Fruit fly (Drosophila melanogaster) whole organism, embryonic: ENCODE results near the gene msps.
A peak's percentile ranks its signal among the peaks of the same experiment; 100 is the strongest.

Experiments used
- Awh ChIP-seq: fragments of 200-800 bp; sonication (Bioruptor generic); IDR thresholded peaks from 2 replicates; pipeline ENCODE4, ENCODE4 v1.3.6; 2022; ENCODE audit warnings: missing biosample characterization, missing genetic modification characterization
- CG10209 ChIP-seq: fragments of 200-800 bp; sonication (Bioruptor generic); optimal IDR thresholded peaks from 3 replicates; lab custom pipeline; 2017; ENCODE audit warnings: missing biosample characterization, mild to moderate bottlenecking, missing genetic modification characterization, missing genetic modification reagents
- CG10543 ChIP-seq: fragments of 200-800 bp; sonication (Bioruptor generic); optimal IDR thresholded peaks from 3 replicates; lab custom pipeline; 2017; ENCODE audit warnings: missing biosample characterization, mild to moderate bottlenecking, missing genetic modification characterization, moderate library complexity
- CG11085 ChIP-seq: fragments of 200-800 bp; sonication (Bioruptor generic); IDR thresholded peaks from 2 replicates; pipeline ENCODE4 v1.3.6; 2022; ENCODE audit warnings: missing biosample characterization, missing genetic modification characterization
- CG11504 ChIP-seq: fragments of 200-800 bp; sonication (Bioruptor generic); optimal IDR thresholded peaks from 3 replicates; lab custom pipeline; 2019; ENCODE audit warnings: missing biosample characterization, mild to moderate bottlenecking, missing genetic modification characterization, moderate library complexity
- CG11723 ChIP-seq: fragments of 200-800 bp; sonication (Bioruptor generic); optimal IDR thresholded peaks from 2 replicates; lab custom pipeline; 2017; ENCODE audit warnings: missing biosample characterization, mild to moderate bottlenecking, missing genetic modification characterization
- CG12104 ChIP-seq: fragments of 200-800 bp; sonication (Bioruptor generic); optimal IDR thresholded peaks from 3 replicates; lab custom pipeline; 2016; ENCODE audit warnings: missing biosample characterization, missing genetic modification characterization
- CG12942 ChIP-seq: fragments of 200-800 bp; sonication (Bioruptor generic); optimal IDR thresholded peaks from 3 replicates; lab custom pipeline; 2016; ENCODE audit warnings: missing biosample characterization, missing genetic modification characterization
- CG13287 ChIP-seq: fragments of 200-800 bp; sonication (Bioruptor generic); IDR thresholded peaks from 2 replicates; pipeline ENCODE4 v1.3.6; 2022; ENCODE audit warnings: missing biosample characterization, missing genetic modification characterization; ENCODE audit not compliant: partially characterized antibody
- CG16863 ChIP-seq: fragments of 200-800 bp; sonication (Bioruptor generic); optimal IDR thresholded peaks from 3 replicates; lab custom pipeline; 2016; ENCODE audit warnings: missing biosample characterization, missing genetic modification characterization
- CG1832 ChIP-seq: fragments of 200-800 bp; sonication (Bioruptor generic); optimal IDR thresholded peaks from 2 replicates; lab custom pipeline; 2017; ENCODE audit warnings: missing biosample characterization, mild to moderate bottlenecking, missing genetic modification characterization, inconsistent platforms
- CG18599 ChIP-seq: fragments of 200-800 bp; sonication (Bioruptor generic); optimal IDR thresholded peaks from 3 replicates; lab custom pipeline; 2017; ENCODE audit warnings: missing biosample characterization, missing genetic modification characterization, mild to moderate bottlenecking, moderate library complexity, missing genetic modification reagents
- CG18764 ChIP-seq: fragments of 200-800 bp; sonication (Bioruptor generic); optimal IDR thresholded peaks from 3 replicates; lab custom pipeline; 2016; ENCODE audit warnings: missing biosample characterization, missing genetic modification characterization
- CG2875 ChIP-seq: fragments of 200-800 bp; sonication (Bioruptor generic); optimal IDR thresholded peaks from 2 replicates; lab custom pipeline; 2017; ENCODE audit warnings: missing biosample characterization, mild to moderate bottlenecking, missing genetic modification characterization, missing genetic modification reagents
- CG30020 ChIP-seq: fragments of 200-800 bp; optimal IDR thresholded peaks from 2 replicates; lab custom pipeline; 2019; ENCODE audit warnings: missing biosample characterization, mild to moderate bottlenecking, missing genetic modification characterization, moderate library complexity
- CG31441 ChIP-seq: fragments of 200-800 bp; sonication (Bioruptor generic); IDR thresholded peaks from 2 replicates; pipeline ENCODE4 v1.3.6; 2022; ENCODE audit warnings: missing biosample characterization, missing genetic modification characterization
- CG4424 ChIP-seq: fragments of 200-800 bp; sonication (Bioruptor generic); optimal IDR thresholded peaks from 3 replicates; lab custom pipeline; 2016; ENCODE audit warnings: missing biosample characterization, missing genetic modification characterization
- CG4730 ChIP-seq: fragments of 200-800 bp; sonication (Bioruptor generic); IDR thresholded peaks from 2 replicates; pipeline ENCODE4 v1.3.6; 2022; ENCODE audit warnings: missing biosample characterization, missing genetic modification characterization
- CG9609 ChIP-seq: fragments of 200-800 bp; sonication (Bioruptor generic); optimal IDR thresholded peaks from 3 replicates; lab custom pipeline; 2016; ENCODE audit warnings: missing biosample characterization, missing genetic modification characterization
- CG9797 ChIP-seq: fragments of 200-800 bp; sonication (Bioruptor generic); optimal IDR thresholded peaks from 3 replicates; lab custom pipeline; 2018; ENCODE audit warnings: missing biosample characterization, mild to moderate bottlenecking, missing genetic modification characterization
- Dip3 ChIP-seq: fragments of 200-800 bp; sonication (Bioruptor generic); optimal IDR thresholded peaks from 3 replicates; lab custom pipeline; 2016; ENCODE audit warnings: missing biosample characterization, missing genetic modification characterization
- Doc2 ChIP-seq: fragments of 200-800 bp; sonication (Bioruptor generic); IDR thresholded peaks from 2 replicates; pipeline ENCODE4 v1.3.6; 2022; ENCODE audit warnings: missing biosample characterization, missing genetic modification characterization
- Dp ChIP-seq: fragments of 200-800 bp; sonication (Bioruptor generic); optimal IDR thresholded peaks from 2 replicates; lab custom pipeline; 2018; ENCODE audit warnings: missing biosample characterization, mild to moderate bottlenecking, missing genetic modification characterization, moderate library complexity
- HmgZ ChIP-seq: fragments of 200-800 bp; sonication (Bioruptor generic); optimal IDR thresholded peaks from 2 replicates; lab custom pipeline; 2018; ENCODE audit warnings: missing biosample characterization, mild to moderate bottlenecking, missing genetic modification characterization
- Hmx ChIP-seq: fragments of 200-800 bp; sonication (Bioruptor generic); optimal IDR thresholded peaks from 2 replicates; lab custom pipeline; 2016; ENCODE audit warnings: missing biosample characterization, missing genetic modification characterization
- Hr3 ChIP-seq: fragments of 200-800 bp; sonication (Bioruptor generic); optimal IDR thresholded peaks from 3 replicates; lab custom pipeline; 2016; ENCODE audit warnings: missing biosample characterization, missing genetic modification characterization
- MESR4 ChIP-seq: fragments of 200-800 bp; sonication (Bioruptor generic); optimal IDR thresholded peaks from 2 replicates; lab custom pipeline; 2018; ENCODE audit warnings: missing biosample characterization, mild to moderate bottlenecking, missing genetic modification characterization, moderate library complexity
- Mes4 ChIP-seq: fragments of 200-800 bp; sonication (Bioruptor generic); optimal IDR thresholded peaks from 2 replicates; lab custom pipeline; 2016; ENCODE audit warnings: missing biosample characterization, missing genetic modification characterization
- Oli ChIP-seq: fragments of 200-800 bp; sonication (Bioruptor generic); optimal IDR thresholded peaks from 2 replicates; lab custom pipeline; 2018; ENCODE audit warnings: missing biosample characterization, mild to moderate bottlenecking, missing genetic modification characterization, moderate library complexity
- Rx ChIP-seq: fragments of 200-800 bp; sonication (Bioruptor generic); IDR thresholded peaks from 2 replicates; pipeline ENCODE4 v1.3.6; 2022; ENCODE audit warnings: missing biosample characterization, missing genetic modification characterization
- Side ChIP-seq: fragments of 200-800 bp; sonication (Bioruptor generic); optimal IDR thresholded peaks from 2 replicates; lab custom pipeline; 2016; ENCODE audit warnings: missing biosample characterization, missing genetic modification characterization
- Sox102F ChIP-seq: fragments of 200-800 bp; sonication (Bioruptor generic); optimal IDR thresholded peaks from 2 replicates; lab custom pipeline; 2018; ENCODE audit warnings: missing biosample characterization, mild to moderate bottlenecking, missing genetic modification characterization, moderate library complexity
- chif ChIP-seq, 2 experiments: fragments of 200-800 bp; sonication (Bioruptor generic); optimal IDR thresholded peaks; 3 replicates each; lab custom pipeline; 2016; ENCODE audit warnings: missing biosample characterization in 2 of 2, missing genetic modification characterization in 2 of 2
- dmrt11E ChIP-seq: fragments of 200-800 bp; sonication (Bioruptor generic); optimal IDR thresholded peaks from 3 replicates; lab custom pipeline; 2018; ENCODE audit warnings: missing biosample characterization, mild to moderate bottlenecking, missing genetic modification characterization, moderate library complexity
- dpn ChIP-seq, 2 experiments: fragments of 200-800 bp; sonication (Bioruptor generic); optimal IDR thresholded peaks; 3 replicates each; lab custom pipeline; 2016; ENCODE audit warnings: missing biosample characterization in 2 of 2, missing genetic modification characterization in 2 of 2
- eyg ChIP-seq: fragments of 200-800 bp; sonication (Bioruptor generic); optimal IDR thresholded peaks from 3 replicates; lab custom pipeline; 2016; ENCODE audit warnings: missing biosample characterization, missing genetic modification characterization
- gcm2 ChIP-seq: fragments of 200-800 bp; sonication (Bioruptor generic); optimal IDR thresholded peaks from 2 replicates; lab custom pipeline; 2016; ENCODE audit warnings: missing biosample characterization, missing genetic modification characterization
- jumu ChIP-seq: fragments of 200-800 bp; sonication (Bioruptor generic); optimal IDR thresholded peaks from 3 replicates; lab custom pipeline; 2016; ENCODE audit warnings: missing biosample characterization, missing genetic modification characterization
- kay ChIP-seq: fragments of 200-800 bp; sonication (Bioruptor generic); optimal IDR thresholded peaks from 2 replicates; lab custom pipeline; 2016; ENCODE audit warnings: missing biosample characterization, missing genetic modification characterization
- nerfin-1 ChIP-seq: fragments of 200-800 bp; sonication (Bioruptor generic); optimal IDR thresholded peaks from 3 replicates; lab custom pipeline; 2019; ENCODE audit warnings: missing biosample characterization, mild to moderate bottlenecking, missing genetic modification characterization, moderate library complexity
- odd ChIP-seq: fragments of 200-800 bp; sonication (Bioruptor generic); optimal IDR thresholded peaks from 2 replicates; lab custom pipeline; 2017; ENCODE audit warnings: missing biosample characterization, mild to moderate bottlenecking, missing genetic modification characterization
- org-1 ChIP-seq: fragments of 200-800 bp; sonication (Bioruptor generic); optimal IDR thresholded peaks from 2 replicates; lab custom pipeline; 2017; ENCODE audit warnings: missing biosample characterization, missing genetic modification characterization
- pan ChIP-seq, 4 experiments: fragments of >200 bp in 3 of 4; fragments of 200-800 bp in 1 of 4; sonication (Bioruptor generic) in 1 of 4; optimal IDR thresholded peaks in 3 of 4; IDR thresholded peaks in 1 of 4; 2 replicates each; pipeline versions ENCODE4 v1.3.6 to Lab custom; 2017 to 2022; ENCODE audit warnings: missing biosample characterization in 2 of 4, missing genetic modification characterization in 2 of 4, mixed read lengths in 1 of 4
- sima ChIP-seq: fragments of 200-800 bp; sonication (Bioruptor generic); optimal IDR thresholded peaks from 2 replicates; lab custom pipeline; 2016; ENCODE audit warnings: missing biosample characterization, missing genetic modification characterization
- stwl ChIP-seq: fragments of 200-800 bp; sonication (Bioruptor generic); optimal IDR thresholded peaks from 3 replicates; lab custom pipeline; 2018; ENCODE audit warnings: missing biosample characterization, mild to moderate bottlenecking, missing genetic modification characterization, moderate library complexity
- sug ChIP-seq: fragments of 200-800 bp; optimal IDR thresholded peaks from 2 replicates; lab custom pipeline; 2019; ENCODE audit warnings: missing biosample characterization, mild to moderate bottlenecking, missing genetic modification characterization, moderate library complexity
- trh ChIP-seq: fragments of 200-800 bp; sonication (Bioruptor generic); optimal IDR thresholded peaks from 2 replicates; lab custom pipeline; 2016; ENCODE audit warnings: missing biosample characterization, missing genetic modification characterization
- vfl ChIP-seq: fragments of 200-800 bp; sonication (Bioruptor generic); optimal IDR thresholded peaks from 2 replicates; lab custom pipeline; 2016; ENCODE audit warnings: missing biosample characterization, missing genetic modification characterization
- wek ChIP-seq: fragments of 200-800 bp; sonication (Bioruptor generic); optimal IDR thresholded peaks from 3 replicates; lab custom pipeline; 2018; ENCODE audit warnings: missing biosample characterization, mild to moderate bottlenecking, missing genetic modification characterization, moderate library complexity
- yki ChIP-seq: fragments of >200 bp; optimal IDR thresholded peaks from 3 replicates; lab custom pipeline; 2018

The msps gene

DNA sequence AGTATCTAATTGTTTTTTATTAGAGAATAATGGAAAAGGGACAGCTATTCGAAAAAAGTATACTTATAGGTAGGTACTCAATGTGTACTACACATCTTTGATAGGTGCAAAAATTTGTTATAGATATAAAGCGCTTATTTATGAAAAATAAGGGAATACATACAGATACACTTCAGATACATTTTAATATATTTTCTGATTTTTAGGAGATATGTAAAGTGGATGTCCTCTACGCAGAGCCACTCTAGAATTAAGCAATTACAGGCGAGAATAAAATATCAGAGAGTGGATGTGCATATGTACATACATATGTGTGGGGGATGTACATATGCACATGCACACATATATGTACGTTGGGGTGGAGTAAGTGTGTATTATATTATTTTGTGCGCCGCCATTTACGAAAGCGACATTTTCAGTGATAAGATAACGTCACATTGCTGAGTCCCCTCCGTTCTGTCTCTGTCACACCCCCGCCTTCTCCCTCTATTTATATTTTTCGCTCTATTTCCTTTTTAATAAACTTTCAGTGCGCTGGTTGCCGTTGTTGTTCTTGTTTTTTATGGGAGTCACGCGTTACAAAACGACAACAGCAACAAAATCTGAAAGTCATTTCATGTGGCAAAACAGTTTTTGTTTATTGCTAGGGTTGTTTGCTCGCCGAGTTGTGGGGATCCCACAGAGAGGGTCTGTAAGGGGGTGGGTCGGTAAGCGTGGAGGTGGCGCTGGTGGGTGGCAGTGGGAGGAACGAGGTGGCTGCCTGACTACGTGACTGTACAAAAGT is 45.7 kb upstream of the msps start (continued):
- TF ChIP-seq HmgZ (tag; lab: Kevin White, UChicago) (peak; percentile 72), Dp (GFP tag; lab: Kevin White, UChicago) (no peak), CG16863 (GFP tag; lab: Kevin White, UChicago) (no peak), dpn (GFP tag; optimal IDR thresholded peaks at IDR 0.05; lab: Kevin White, UChicago) (no peak), Dip3 (GFP tag; lab: Kevin White, UChicago) (no peak), chif (GFP tag; optimal IDR thresholded peaks at IDR 0.05; lab: Kevin White, UChicago) (no peak), Sox102F (GFP tag; lab: Kevin White, UChicago) (no peak), CG31441 (GFP tag; lab: Robert Waterston, UW) (no peak), Hmx (no peak), jumu (GFP tag; lab: Kevin White, UChicago) (no peak), nerfin-1 (tag; lab: Kevin White, UChicago) (no peak), CG9797 (no peak), CG1832 (GFP tag; lab: Kevin White, UChicago) (peak; percentile 15), Hr3 (GFP tag; lab: Kevin White, UChicago) (no peak), CG4730 (GFP tag; lab: Robert Waterston, UW) (no peak), Rx (no peak), Doc2 (GFP tag; lab: Robert Waterston, UW) (no peak), CG11723 (no peak), CG11085 (GFP tag; lab: Robert Waterston, UW) (no peak), Mes4 (GFP tag; lab: Kevin White, UChicago) (no peak), pan (optimal IDR thresholded peaks at IDR 0.05; lab: Kevin White, UChicago) (no peak), pan (GFP tag; optimal IDR thresholded peaks at IDR 0.05 in 1 of 2, IDR thresholded peaks at IDR 0.05 in 1 of 2) (no peak), CG10209 (peak; percentile 34), Side (no peak), wek (no peak), CG10543 (GFP tag; lab: Kevin White, UChicago) (peak; percentile 97), yki (lab: Kevin White, UChicago) (no peak), Oli (tag; lab: Kevin White, UChicago) (no peak), trh (GFP tag; lab: Kevin White, UChicago) (no peak), dmrt11E (tag; lab: Kevin White, UChicago) (no peak), CG18764 (GFP tag; lab: Kevin White, UChicago) (no peak), CG4424 (GFP tag; lab: Kevin White, UChicago) (no peak), odd (GFP tag; lab: Kevin White, UChicago) (no peak), sima (GFP tag; lab: Kevin White, UChicago) (no peak), org-1 (GFP tag; lab: Kevin White, UChicago) (no peak), gcm2 (GFP tag; lab: Kevin White, UChicago) (peak; percentile 8), CG30020 (tag; lab: Kevin White, UChicago) (no peak), eyg (GFP tag; lab: Kevin White, UChicago) (no peak), CG13287 (no peak), Awh (GFP tag; lab: Robert Waterston, UW) (no peak), stwl (tag; lab: Kevin White, UChicago) (no peak), vfl (GFP tag; lab: Kevin White, UChicago) (no peak), CG2875 (no peak), MESR4 (GFP tag; lab: Kevin White, UChicago) (no peak), CG11504 (tag; lab: Kevin White, UChicago) (no peak), CG12942 (GFP tag; lab: Kevin White, UChicago) (no peak), CG18599 (GFP tag; lab: Kevin White, UChicago) (peak; percentile 66), CG9609 (GFP tag; lab: Kevin White, UChicago) (no peak), CG12104 (no peak), kay (peak; percentile 53), sug (tag; lab: Kevin White, UChicago) (peak; percentile 95)
